Fruit fly (Drosophila melanogaster): ENCODE measurements around the gene msl-1.

Gene msl-1

DNA sequence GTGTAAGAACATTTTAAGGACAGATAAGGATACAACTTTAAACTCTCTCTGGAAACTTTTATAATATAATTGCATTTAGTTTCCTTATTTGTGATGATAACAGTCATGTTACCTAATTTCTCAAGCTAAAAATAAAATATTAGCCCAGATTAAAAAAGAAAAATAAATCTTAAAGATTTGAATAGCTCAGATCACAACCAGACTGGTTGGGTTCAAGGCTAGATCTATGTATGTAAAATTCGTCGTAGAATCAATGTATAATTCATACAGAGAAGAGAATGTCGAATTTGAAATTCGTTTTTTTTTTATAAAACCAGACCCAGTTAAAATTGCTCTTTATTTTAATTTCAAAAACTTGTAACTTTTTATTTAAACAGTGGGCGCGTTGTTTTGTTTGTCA lies 25.5 kb upstream of the msl-1 start:
- no peak for TF ChIP-seq Met (GFP tag; optimal IDR thresholded peaks at IDR 0.05)
- TF ChIP-seq topi (GFP tag; optimal IDR thresholded peaks at IDR 0.05): no peak
- no peak for TF ChIP-seq Smox (GFP tag; optimal IDR thresholded peaks at IDR 0.05)
- TF ChIP-seq fkh (GFP tag; optimal IDR thresholded peaks at IDR 0.05): no peak
- TF ChIP-seq CG11294 (GFP tag; IDR thresholded peaks at IDR 0.05): no peak

DNA sequence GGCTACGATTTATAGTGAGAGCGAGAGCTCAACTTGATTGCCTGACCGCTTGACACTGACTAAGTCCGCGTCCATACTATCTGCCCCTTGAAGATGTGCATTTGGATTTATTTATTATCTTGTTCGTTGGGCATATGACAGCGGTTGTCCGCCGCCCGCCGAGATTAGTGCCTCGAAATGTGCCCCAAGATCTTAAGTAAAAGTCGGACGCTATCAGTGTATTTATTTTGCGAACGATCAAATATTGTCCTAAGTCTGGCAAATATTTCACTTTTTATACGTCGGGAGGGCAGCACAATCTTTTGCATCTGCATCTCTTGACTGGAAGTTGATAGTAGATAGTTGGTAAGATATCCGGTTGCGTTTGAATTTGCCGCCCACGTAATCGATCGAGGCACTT lies 25.1 kb upstream of the msl-1 start, which contains the start of gene Irk3:
Irk3 (minus strand) TSS at position 63 of the 400 bp plus-strand sequence.
- TF ChIP-seq Sox102F (GFP tag; optimal IDR thresholded peaks at IDR 0.05) (no peak), fd85E (GFP tag; optimal IDR thresholded peaks at IDR 0.05) (no peak), Eip75B (GFP tag; optimal IDR thresholded peaks at IDR 0.05) (no peak), CG8632 (GFP tag; optimal IDR thresholded peaks at IDR 0.05) (no peak), CG8119 (GFP tag; IDR thresholded peaks at IDR 0.05) (no peak), svp (GFP tag) (no peak)

DNA sequence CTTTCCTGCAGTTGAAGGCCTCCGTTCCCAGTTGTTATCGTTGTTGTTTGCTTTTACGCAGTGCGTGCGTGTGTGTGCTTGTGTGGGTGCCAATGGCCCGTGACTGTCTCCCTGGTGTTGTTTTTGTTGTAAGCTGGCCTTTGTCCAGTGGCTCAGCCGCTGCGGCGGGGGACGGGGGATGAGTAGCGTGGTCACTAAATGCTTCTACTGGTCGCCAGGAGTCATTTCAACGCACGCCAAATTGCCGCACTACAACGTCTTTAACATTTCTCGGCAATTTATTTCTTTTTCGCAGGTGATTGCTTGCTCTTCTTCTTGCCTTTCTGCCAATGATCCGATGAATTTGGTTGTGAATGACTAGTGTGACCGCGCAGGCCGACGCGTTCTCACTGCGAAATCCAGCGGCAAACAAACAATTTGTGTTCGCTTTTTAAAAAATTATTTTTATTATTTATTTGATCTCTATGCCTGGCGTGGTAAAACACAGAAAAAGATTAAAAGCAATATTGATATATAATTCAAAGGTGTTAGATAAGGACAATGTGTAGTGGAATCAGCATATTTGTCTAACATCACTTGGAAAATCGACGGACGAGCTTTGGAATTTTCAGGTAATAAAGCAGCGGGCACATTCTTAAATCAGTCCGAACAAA lies 19.8 kb upstream of the msl-1 start, which contains the start of the genes Faf2 and Grip71:
Faf2 (minus strand) TSS at position 450 of the 653 bp plus-strand sequence.
Grip71 (plus strand) TSS at position 608 of the 653 bp plus-strand sequence.
- TF ChIP-seq Eip78C (GFP tag) (peak; percentile 93), achi (GFP tag; optimal IDR thresholded peaks at IDR 0.05) (peak; percentile 80), CG11902 (GFP tag; optimal IDR thresholded peaks at IDR 0.05) (peak; percentile 85), CG6276 (GFP tag; optimal IDR thresholded peaks at IDR 0.05) (no peak), CG8319 (GFP tag; optimal IDR thresholded peaks at IDR 0.05) (peak; percentile 68), fd59A (GFP tag; optimal IDR thresholded peaks at IDR 0.05) (peak; percentile 53), Met (GFP tag; optimal IDR thresholded peaks at IDR 0.05) (peak; percentile 83), CG11762 (GFP tag; optimal IDR thresholded peaks at IDR 0.05; ENCODE audit: insufficient read depth) (peak; percentile 61), CG6808 (GFP tag; optimal IDR thresholded peaks at IDR 0.05) (peak; percentile 46), CG10669 (GFP tag; optimal IDR thresholded peaks at IDR 0.05) (peak; percentile 77), Sox102F (GFP tag; optimal IDR thresholded peaks at IDR 0.05) (peak; percentile 63), Gug (GFP tag; IDR thresholded peaks at IDR 0.05) (peak; percentile 94), CG10631 (GFP tag; optimal IDR thresholded peaks at IDR 0.05) (peak; percentile 89), CG11294 (GFP tag; IDR thresholded peaks at IDR 0.05) (peak; percentile 90), Blimp-1 (GFP tag; optimal IDR thresholded peaks at IDR 0.05) (peak; percentile 21), CG1621 (tag; optimal IDR thresholded peaks at IDR 0.05) (peak; percentile 68), Eip93F (GFP tag; optimal IDR thresholded peaks at IDR 0.05) (peak; percentile 82), CG32006 (GFP tag; optimal IDR thresholded peaks at IDR 0.05) (peak; percentile 90), dac (GFP tag; optimal IDR thresholded peaks at IDR 0.05) (peak; percentile 85), net (GFP tag; optimal IDR thresholded peaks at IDR 0.05) (peak; percentile 71), CG8119 (GFP tag; IDR thresholded peaks at IDR 0.05) (peak; percentile 78), ss (GFP tag; optimal IDR thresholded peaks at IDR 0.05) (peak; percentile 56 to 74), CG3919 (GFP tag; optimal IDR thresholded peaks at IDR 0.05) (peak; percentile 82), cyc (GFP tag; optimal IDR thresholded peaks at IDR 0.05) (peak; percentile 87), CG6792 (GFP tag; optimal IDR thresholded peaks at IDR 0.05) (peak; percentile 62), CG16779 (tag; optimal IDR thresholded peaks at IDR 0.05) (peak; percentile 14), OdsH (GFP tag; optimal IDR thresholded peaks at IDR 0.05) (peak; percentile 90), Sox15 (GFP tag; optimal IDR thresholded peaks at IDR 0.05) (peak; percentile 88), eg (GFP tag; IDR thresholded peaks at IDR 0.05) (peak; percentile 95), CG8632 (GFP tag; optimal IDR thresholded peaks at IDR 0.05) (peak; percentile 69), pdm3 (GFP tag; optimal IDR thresholded peaks at IDR 0.05) (peak; percentile 89), esn (GFP tag; optimal IDR thresholded peaks at IDR 0.05) (peak; percentile 79), CG6163 (GFP tag; IDR thresholded peaks at IDR 0.05) (peak; percentile 91), Ets21C (GFP tag; optimal IDR thresholded peaks at IDR 0.05) (peak; percentile 88), CG34406 (GFP tag; optimal IDR thresholded peaks at IDR 0.05) (peak; percentile 70), acj6 (GFP tag; optimal IDR thresholded peaks at IDR 0.05) (peak; percentile 88), Lpt (GFP tag; optimal IDR thresholded peaks at IDR 0.05) (peak; percentile 83), Sox14 (GFP tag; optimal IDR thresholded peaks at IDR 0.05) (peak; percentile 92), CG3032 (tag; optimal IDR thresholded peaks at IDR 0.05) (peak; percentile 90), topi (GFP tag; optimal IDR thresholded peaks at IDR 0.05) (peak; percentile 79), Hr4 (GFP tag; optimal IDR thresholded peaks at IDR 0.05) (peak; percentile 91), CG9139 (GFP tag; optimal IDR thresholded peaks at IDR 0.05) (peak; percentile 49)

Data from whole organism, prepupa.